Worm (Caenorhabditis elegans) whole organism, L4 larva: ENCODE results near the gene H41C03.1.

ENCODE experiments used
- F26F4.8 ChIP-seq: fragments of 200-800 bp; sonication (Bioruptor generic); conservative IDR thresholded peaks from 2 replicates; pipeline ENCODE4 v1.3.6; 2022; ENCODE audit warnings: missing genetic modification characterization, missing compliant biosample characterization
- F49E8.2 ChIP-seq: sonication (generic microtip); optimal IDR thresholded peaks from 2 replicates; lab custom pipeline; 2016; ENCODE audit warnings: missing compliant biosample characterization, mild to moderate bottlenecking, missing genetic modification characterization, borderline replicate concordance
- T20F7.1 ChIP-seq: fragments of 200-800 bp; sonication (Bioruptor generic); optimal IDR thresholded peaks from 2 replicates; lab custom pipeline; 2018; ENCODE audit warnings: mild to moderate bottlenecking, missing genetic modification characterization, missing compliant biosample characterization
- aly-2 ChIP-seq: sonication (generic microtip); optimal IDR thresholded peaks from 2 replicates; lab custom pipeline; 2018; ENCODE audit warnings: missing biosample characterization, missing genetic modification characterization
- attf-4 ChIP-seq: sonication (generic microtip); optimal IDR thresholded peaks from 3 replicates; lab custom pipeline; 2017; ENCODE audit warnings: missing biosample characterization, missing genetic modification characterization
- daf-12 ChIP-seq: fragments of 150-350 bp; optimal IDR thresholded peaks from 2 replicates; lab custom pipeline; 2014; ENCODE audit warnings: missing biosample characterization, missing genetic modification reagents, missing genetic modification characterization
- daf-16 ChIP-seq, 3 experiments: sonication (generic microtip); optimal IDR thresholded peaks; 2 replicates each; lab custom pipeline; 2016 to 2017; ENCODE audit warnings: missing genetic modification characterization in 3 of 3, missing genetic modification reagents in 3 of 3, mild to moderate bottlenecking in 2 of 3, missing compliant biosample characterization in 2 of 3, missing biosample characterization in 1 of 3, moderate library complexity in 1 of 3
- dmd-6 ChIP-seq: fragments of 200-800 bp; sonication (Bioruptor generic); IDR thresholded peaks from 2 replicates; pipeline ENCODE4 v1.3.6; 2022; ENCODE audit warnings: missing genetic modification reagents, missing genetic modification characterization, missing compliant biosample characterization
- dpl-1 ChIP-seq: fragments of 150-350 bp; optimal IDR thresholded peaks from 2 replicates; lab custom pipeline; 2014; ENCODE audit warnings: missing biosample characterization, missing genetic modification reagents, missing genetic modification characterization
- dve-1 ChIP-seq: sonication (generic microtip); optimal IDR thresholded peaks from 2 replicates; lab custom pipeline; 2017; ENCODE audit warnings: antibody characterized with exemption, mild to moderate bottlenecking, missing genetic modification characterization, missing compliant biosample characterization; ENCODE audit not compliant: insufficient read depth
- egl-43 ChIP-seq: fragments of 200-800 bp; sonication (Bioruptor generic); IDR thresholded peaks from 2 replicates; pipeline ENCODE4 v1.3.6; 2022; ENCODE audit warnings: missing genetic modification reagents, missing genetic modification characterization, missing compliant biosample characterization
- hif-1 ChIP-seq, 2 experiments: sonication (generic microtip); optimal IDR thresholded peaks; 2 replicates each; lab custom pipeline; 2016 to 2017; ENCODE audit warnings: missing compliant biosample characterization in 2 of 2, missing genetic modification characterization in 2 of 2, missing genetic modification reagents in 2 of 2, missing genotype in 2 of 2, mild to moderate bottlenecking in 1 of 2
- hlh-11 ChIP-seq: fragments of 200-800 bp; sonication (Bioruptor generic); optimal IDR thresholded peaks from 2 replicates; lab custom pipeline; 2018; ENCODE audit warnings: mild to moderate bottlenecking, missing genetic modification characterization, missing compliant biosample characterization
- hlh-30 ChIP-seq: sonication (generic microtip); optimal IDR thresholded peaks from 2 replicates; lab custom pipeline; 2017; ENCODE audit warnings: antibody characterized with exemption, mild to moderate bottlenecking, missing genetic modification characterization, missing compliant biosample characterization; ENCODE audit not compliant: insufficient read depth
- hmg-1.1 ChIP-seq: fragments of 200-800 bp; sonication (Bioruptor generic); IDR thresholded peaks from 2 replicates; pipeline ENCODE4 v1.3.6; 2022; ENCODE audit warnings: missing genetic modification reagents, missing genetic modification characterization, missing compliant biosample characterization
- jun-1 ChIP-seq: fragments of 150-350 bp; optimal IDR thresholded peaks from 2 replicates; lab custom pipeline; 2014; ENCODE audit warnings: missing biosample characterization, missing genetic modification reagents, missing genetic modification characterization
- lim-7 ChIP-seq: fragments of 200-800 bp; sonication (Bioruptor generic); IDR thresholded peaks from 2 replicates; pipeline ENCODE4 v1.3.6; 2022; ENCODE audit warnings: missing genetic modification characterization, missing compliant biosample characterization
- lin-1 ChIP-seq: fragments of 200-800 bp; sonication (Bioruptor generic); IDR thresholded peaks from 2 replicates; pipeline ENCODE4 v1.3.6; 2022; ENCODE audit warnings: missing genetic modification reagents, missing genetic modification characterization, missing compliant biosample characterization
- lir-3 ChIP-seq: sonication (generic microtip); optimal IDR thresholded peaks from 2 replicates; lab custom pipeline; 2016; ENCODE audit warnings: mild to moderate bottlenecking, missing genetic modification characterization, missing compliant biosample characterization
- mdl-1 ChIP-seq, 2 experiments: fragments of 150-350 bp in 1 of 2; sonication (generic microtip) in 1 of 2; optimal IDR thresholded peaks; 2 replicates each; lab custom pipeline; 2014 to 2017; ENCODE audit warnings: missing biosample characterization in 2 of 2, missing genetic modification characterization in 2 of 2
- nhr-11 ChIP-seq: fragments of 150-350 bp; optimal IDR thresholded peaks from 2 replicates; lab custom pipeline; 2014; ENCODE audit warnings: missing biosample characterization, missing genetic modification characterization
- nhr-237 ChIP-seq: sonication (generic microtip); optimal IDR thresholded peaks from 2 replicates; lab custom pipeline; 2017; ENCODE audit warnings: missing biosample characterization, missing genetic modification characterization
- nhr-28 ChIP-seq: fragments of 150-350 bp; optimal IDR thresholded peaks from 2 replicates; lab custom pipeline; 2014; ENCODE audit warnings: missing biosample characterization, missing genetic modification characterization
- nhr-41 ChIP-seq: fragments of 200-800 bp; sonication (Bioruptor generic); IDR thresholded peaks from 2 replicates; pipeline ENCODE4 v1.3.6; 2022; ENCODE audit warnings: missing genetic modification reagents, missing genetic modification characterization, missing compliant biosample characterization
- nhr-48 ChIP-seq: sonication (generic microtip); optimal IDR thresholded peaks from 2 replicates; lab custom pipeline; 2016; ENCODE audit warnings: mild to moderate bottlenecking, missing genetic modification characterization, missing compliant biosample characterization
- nhr-76 ChIP-seq: fragments of 150-350 bp; optimal IDR thresholded peaks from 2 replicates; lab custom pipeline; 2014; ENCODE audit warnings: missing biosample characterization, missing genetic modification characterization
- nhr-77 ChIP-seq: fragments of 150-350 bp; optimal IDR thresholded peaks from 2 replicates; lab custom pipeline; 2014; ENCODE audit warnings: missing biosample characterization, missing genetic modification characterization
- php-3 ChIP-seq: fragments of 200-800 bp; sonication (Bioruptor generic); IDR thresholded peaks from 2 replicates; pipeline ENCODE4 v1.3.6; 2022; ENCODE audit warnings: missing genetic modification reagents, missing genetic modification characterization, missing compliant biosample characterization
- pqm-1 ChIP-seq: sonication (generic microtip); optimal IDR thresholded peaks from 2 replicates; lab custom pipeline; 2017; ENCODE audit warnings: missing biosample characterization, missing genetic modification characterization
- vab-7 ChIP-seq: fragments of 200-800 bp; sonication (Bioruptor generic); IDR thresholded peaks from 2 replicates; pipeline ENCODE4 v1.3.6; 2022; ENCODE audit warnings: missing genetic modification reagents, missing genetic modification characterization, missing compliant biosample characterization
- zag-1 ChIP-seq: fragments of 150-350 bp; optimal IDR thresholded peaks from 2 replicates; lab custom pipeline; 2014; ENCODE audit warnings: missing biosample characterization, missing genetic modification characterization
- zip-2 ChIP-seq: fragments of 150-350 bp; optimal IDR thresholded peaks from 2 replicates; lab custom pipeline; 2014; ENCODE audit warnings: missing biosample characterization, missing genetic modification characterization
- ztf-7 ChIP-seq: fragments of 150-350 bp; optimal IDR thresholded peaks from 2 replicates; lab custom pipeline; 2014; ENCODE audit warnings: missing biosample characterization, missing genetic modification characterization

H41C03.1 gene

DNA sequence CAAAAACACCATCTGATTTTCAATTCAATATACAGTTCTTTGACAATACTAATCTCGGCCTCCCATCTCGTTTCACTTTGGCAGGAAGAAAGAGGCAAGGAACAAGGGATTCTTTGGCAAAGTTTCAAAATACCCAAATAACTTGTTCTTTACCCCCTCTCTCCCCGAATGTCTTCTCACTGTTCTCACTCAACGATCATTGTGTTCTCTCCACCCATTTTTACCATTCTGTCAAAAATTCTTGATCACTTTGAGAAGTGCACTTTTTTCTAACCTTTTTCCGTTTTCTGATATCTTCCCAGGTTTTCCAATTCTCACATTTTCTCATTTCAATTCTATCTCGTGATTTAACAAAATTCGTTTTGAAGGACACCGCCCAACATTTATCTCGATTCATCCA is at the start of gene H41C03.1:
H41C03.1 (plus strand) TSS at position 301 of the 400 bp plus-strand sequence.
- TF ChIP-seq attf-4 (tag; lab: Kevin White, UChicago) = no peak
- no peak for TF ChIP-seq vab-7 (GFP tag; lab: Robert Waterston, UW)
- no peak for TF ChIP-seq nhr-48 (tag; lab: Kevin White, UChicago)
- no peak for TF ChIP-seq php-3 (GFP tag; lab: Robert Waterston, UW)
- no peak for TF ChIP-seq F26F4.8 (GFP tag; lab: Robert Waterston, UW)
- no peak for TF ChIP-seq dpl-1 (GFP tag; lab: Kevin White, UChicago)
- TF ChIP-seq aly-2 (tag; lab: Kevin White, UChicago) = no peak
- TF ChIP-seq, all 104 proteins: peak for 0

DNA sequence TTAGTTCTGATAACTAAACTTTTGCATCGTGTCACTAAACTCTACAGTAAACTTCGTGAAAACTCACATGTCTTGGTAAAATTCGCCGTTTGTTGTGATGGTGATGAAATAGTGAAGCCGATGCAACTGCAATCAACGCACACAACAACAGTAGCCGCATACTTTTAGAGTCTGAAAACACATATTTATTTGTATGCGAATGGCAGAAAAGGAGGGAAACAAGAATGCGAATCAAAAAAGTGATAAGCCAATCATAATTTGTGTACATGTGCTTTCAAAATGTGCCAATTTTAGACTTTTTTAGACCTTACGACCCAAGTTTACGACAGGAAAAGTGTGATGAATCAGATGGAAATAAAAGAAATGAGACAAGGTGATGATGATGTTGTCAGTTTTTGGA is 48.9 kb upstream of the H41C03.1 start, which contains the start of gene K05F1.10:
K05F1.10 (minus strand) TSS at position 171 of the 400 bp plus-strand sequence.
- TF ChIP-seq jun-1 (tag; lab: Kevin White, UChicago) (no peak), dpl-1 (GFP tag; lab: Kevin White, UChicago) (no peak), hlh-30 (peak; percentile 45), hif-1 (tag; optimal IDR thresholded peaks at IDR 0.05; lab: Kevin White, UChicago) (no peak), zag-1 (tag; lab: Kevin White, UChicago) (no peak), dmd-6 (GFP tag; lab: Robert Waterston, UW) (peak; percentile 46), nhr-11 (tag; lab: Kevin White, UChicago) (no peak), egl-43 (GFP tag; lab: Robert Waterston, UW) (no peak), hlh-11 (peak; percentile 38), php-3 (GFP tag; lab: Robert Waterston, UW) (peak; percentile 46; the same call in 1 of the 2 replicates), mdl-1 (tag; optimal IDR thresholded peaks at IDR 0.05; lab: Kevin White, UChicago) (peak in 1 of 2 experiments; percentile 3), pqm-1 (tag; lab: Kevin White, UChicago) (peak; percentile 19), nhr-28 (tag; lab: Kevin White, UChicago) (peak; percentile 23), daf-16 (GFP tag; optimal IDR thresholded peaks at IDR 0.05; lab: Kevin White, UChicago) (no peak), daf-16 (tag; optimal IDR thresholded peaks at IDR 0.05; lab: Kevin White, UChicago) (peak; percentile 88), dve-1 (tag; lab: Kevin White, UChicago) (peak; percentile 4)

DNA sequence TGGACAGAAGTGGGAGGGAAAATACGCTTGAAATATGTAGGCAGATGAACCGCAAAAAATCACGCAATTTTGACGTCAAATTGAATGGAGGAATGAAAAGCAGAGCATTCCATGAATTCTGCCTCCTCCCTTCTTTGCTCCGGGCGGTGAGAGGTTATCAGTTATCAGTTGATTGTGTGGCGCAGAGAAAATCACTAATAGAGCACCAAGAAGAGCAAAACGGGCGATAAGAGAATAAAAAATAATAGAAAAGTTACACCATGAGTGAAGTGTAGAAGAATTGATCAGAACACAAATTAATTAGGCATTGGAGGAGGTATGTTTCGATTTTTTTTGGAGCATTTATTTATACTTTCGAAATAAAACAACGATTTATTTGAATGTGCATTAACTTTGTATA is 47.7 kb upstream of the H41C03.1 start:
- TF ChIP-seq T20F7.1 (GFP tag; lab: Kevin White, UChicago) (no peak), nhr-77 (tag; lab: Kevin White, UChicago) (peak; percentile 52), daf-16 (GFP tag; optimal IDR thresholded peaks at IDR 0.05; lab: Kevin White, UChicago) (no peak), daf-16 (tag; optimal IDR thresholded peaks at IDR 0.05; lab: Kevin White, UChicago) (peak; percentile 38), daf-12 (tag; lab: Kevin White, UChicago) (no peak), hlh-11 (peak; percentile 64), dmd-6 (GFP tag; lab: Robert Waterston, UW) (peak; percentile 89), nhr-28 (tag; lab: Kevin White, UChicago) (peak; percentile 90), mdl-1 (tag; optimal IDR thresholded peaks at IDR 0.05; lab: Kevin White, UChicago) (no peak), hmg-1.1 (GFP tag; lab: Robert Waterston, UW) (no peak), lin-1 (GFP tag; lab: Robert Waterston, UW) (0 out of 2 replicates have a peak, but pooled peaks have one; percentile 26), dve-1 (tag; lab: Kevin White, UChicago) (peak; percentile 28), pqm-1 (tag; lab: Kevin White, UChicago) (peak; percentile 92), lir-3 (no peak), lim-7 (GFP tag; lab: Robert Waterston, UW) (no peak), nhr-41 (GFP tag; lab: Robert Waterston, UW) (peak; percentile 60; the same call in 1 of the 2 replicates), F49E8.2 (no peak), zip-2 (tag; lab: Kevin White, UChicago) (no peak)

DNA sequence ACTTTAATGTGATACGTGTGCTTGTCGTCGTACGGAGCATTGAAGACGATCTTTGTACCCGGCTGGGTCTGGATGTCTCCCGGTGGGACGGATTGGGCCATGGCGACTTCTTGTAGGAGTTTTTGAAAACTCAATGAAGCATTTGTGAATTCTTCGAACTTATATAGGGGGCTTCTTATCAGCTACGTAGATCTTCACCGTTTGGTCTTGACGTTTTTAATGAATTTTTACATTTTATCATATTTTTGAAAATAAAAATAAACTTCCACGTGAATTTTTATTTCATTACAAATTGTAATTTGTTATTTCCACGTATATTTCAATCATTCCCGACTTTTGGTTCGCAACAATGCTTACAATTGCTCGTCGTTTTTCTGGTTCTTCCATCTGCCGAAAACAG is 44.0 kb upstream of the H41C03.1 start, which contains the start of the genes msp-64 and ZK1248.5:
msp-64 (minus strand) TSS at position 101 of the 400 bp plus-strand sequence.
ZK1248.5 (plus strand) TSS at position 285 of the 400 bp plus-strand sequence.
- TF ChIP-seq F26F4.8 (GFP tag; lab: Robert Waterston, UW) (no peak), zip-2 (tag; lab: Kevin White, UChicago) (no peak), nhr-76 (no peak), ztf-7 (tag; lab: Kevin White, UChicago) (no peak), nhr-237 (tag; lab: Kevin White, UChicago) (no peak)
